Worm (Caenorhabditis elegans) whole organism, L3 larva: ENCODE measurements around the gene nhr-262.
A peak's percentile ranks its signal among the peaks of the same experiment; 100 is the strongest.

Experiments
- ZK546.5 ChIP-seq: sonication (generic microtip); optimal IDR thresholded peaks from 2 replicates; lab custom pipeline; 2017; ENCODE audit warnings: missing biosample characterization, missing genetic modification characterization
- aly-2 ChIP-seq: fragments of 150-350 bp; optimal IDR thresholded peaks from 2 replicates; lab custom pipeline; 2014; ENCODE audit warnings: missing biosample characterization, missing genetic modification characterization
- ama-1 ChIP-seq: fragments of 150-350 bp; optimal IDR thresholded peaks from 2 replicates; lab custom pipeline; 2018
- ceh-16 ChIP-seq: sonication (generic microtip); optimal IDR thresholded peaks from 2 replicates; lab custom pipeline; 2017; ENCODE audit warnings: missing biosample characterization, missing genetic modification characterization
- ceh-28 ChIP-seq: fragments of 150-350 bp; optimal IDR thresholded peaks from 2 replicates; lab custom pipeline; 2014; ENCODE audit warnings: missing biosample characterization, missing genetic modification reagents, missing genetic modification characterization
- ceh-82 ChIP-seq: fragments of 150-350 bp; optimal IDR thresholded peaks from 2 replicates; lab custom pipeline; 2014; ENCODE audit warnings: missing biosample characterization, missing genetic modification characterization
- daf-12 ChIP-seq: fragments of 150-350 bp; optimal IDR thresholded peaks from 2 replicates; lab custom pipeline; 2014; ENCODE audit warnings: missing biosample characterization, missing genetic modification reagents, missing genetic modification characterization
- egl-5 ChIP-seq: fragments of 150-350 bp; optimal IDR thresholded peaks from 2 replicates; lab custom pipeline; 2017; ENCODE audit warnings: missing biosample characterization, missing genetic modification reagents, missing genetic modification characterization, inconsistent platforms
- elt-1 ChIP-seq: fragments of 150-350 bp; optimal IDR thresholded peaks from 2 replicates; lab custom pipeline; 2014; ENCODE audit warnings: missing biosample characterization, missing genetic modification characterization
- elt-3 ChIP-seq, 3 experiments: fragments of 150-350 bp in 1 of 3; sonication (generic microtip) in 2 of 3; optimal IDR thresholded peaks; 2 replicates in 2 of 3; 4 replicates in 1 of 3; lab custom pipeline; 2014 to 2017; ENCODE audit warnings: missing biosample characterization in 3 of 3, missing genetic modification characterization in 3 of 3
- eor-1 ChIP-seq, 2 experiments: fragments of 150-350 bp; optimal IDR thresholded peaks; 2 replicates each; lab custom pipeline; 2014 to 2018; ENCODE audit warnings: missing biosample characterization in 2 of 2, missing genetic modification characterization in 2 of 2
- fkh-10 ChIP-seq: sonication (generic microtip); optimal IDR thresholded peaks from 2 replicates; lab custom pipeline; 2017; ENCODE audit warnings: missing biosample characterization, missing genetic modification reagents, missing genetic modification characterization
- fkh-2 ChIP-seq: fragments of 150-350 bp; optimal IDR thresholded peaks from 2 replicates; lab custom pipeline; 2014; ENCODE audit warnings: missing biosample characterization, missing genetic modification reagents, missing genetic modification characterization
- fos-1 ChIP-seq: fragments of 150-350 bp; optimal IDR thresholded peaks from 2 replicates; lab custom pipeline; 2014; ENCODE audit warnings: missing biosample characterization, missing genetic modification characterization
- hmg-11 ChIP-seq: sonication (generic microtip); optimal IDR thresholded peaks from 2 replicates; lab custom pipeline; 2016; ENCODE audit warnings: missing genetic modification characterization, missing compliant biosample characterization
- jun-1 ChIP-seq: fragments of 150-350 bp; optimal IDR thresholded peaks from 2 replicates; lab custom pipeline; 2014; ENCODE audit warnings: missing biosample characterization, missing genetic modification reagents, missing genetic modification characterization
- lin-15B ChIP-seq: fragments of 150-350 bp; optimal IDR thresholded peaks from 2 replicates; lab custom pipeline; 2014; ENCODE audit warnings: missing biosample characterization, missing genetic modification characterization
- lin-39 ChIP-seq: fragments of 150-350 bp; optimal IDR thresholded peaks from 2 replicates; lab custom pipeline; 2018; ENCODE audit warnings: missing biosample characterization, missing genetic modification reagents, missing genetic modification characterization
- mdl-1 ChIP-seq: fragments of 150-350 bp; optimal IDR thresholded peaks from 2 replicates; lab custom pipeline; 2014; ENCODE audit warnings: missing biosample characterization, missing genetic modification characterization
- mml-1 ChIP-seq: fragments of 150-350 bp; sonication (generic microtip); optimal IDR thresholded peaks from 3 replicates; lab custom pipeline; 2014; ENCODE audit warnings: missing biosample characterization, missing genetic modification characterization
- nfya-1 ChIP-seq: sonication (generic microtip); optimal IDR thresholded peaks from 2 replicates; lab custom pipeline; 2017; ENCODE audit warnings: missing genetic modification characterization, mild to moderate bottlenecking, missing compliant biosample characterization, antibody characterized with exemption, moderate library complexity; ENCODE audit not compliant: insufficient read depth
- nhr-23 ChIP-seq: fragments of 150-350 bp; optimal IDR thresholded peaks from 2 replicates; lab custom pipeline; 2014; ENCODE audit warnings: missing biosample characterization, missing genetic modification reagents, missing genetic modification characterization
- nhr-25 ChIP-seq: sonication (generic microtip); optimal IDR thresholded peaks from 2 replicates; lab custom pipeline; 2017; ENCODE audit warnings: missing biosample characterization, missing genetic modification characterization
- nhr-76 ChIP-seq: fragments of 150-350 bp; sonication (generic microtip); optimal IDR thresholded peaks from 5 replicates; lab custom pipeline; 2014; ENCODE audit warnings: missing biosample characterization, missing genetic modification characterization
- nhr-77 ChIP-seq: fragments of 150-350 bp; optimal IDR thresholded peaks from 2 replicates; lab custom pipeline; 2014; ENCODE audit warnings: missing biosample characterization, missing genetic modification characterization
- pha-4 ChIP-seq: fragments of 150-350 bp; optimal IDR thresholded peaks from 2 replicates; lab custom pipeline; 2014; ENCODE audit warnings: missing biosample characterization, missing genetic modification reagents, missing genetic modification characterization
- pqm-1 ChIP-seq: fragments of 150-350 bp; optimal IDR thresholded peaks from 2 replicates; lab custom pipeline; 2017; ENCODE audit warnings: missing biosample characterization, missing genetic modification characterization, inconsistent platforms
- sea-2 ChIP-seq: fragments of 150-350 bp; sonication (generic microtip); optimal IDR thresholded peaks from 4 replicates; lab custom pipeline; 2014; ENCODE audit warnings: missing biosample characterization, missing genetic modification reagents, missing genetic modification characterization
- snpc-4 ChIP-seq: fragments of 150-350 bp; optimal IDR thresholded peaks from 2 replicates; lab custom pipeline; 2014; ENCODE audit warnings: missing biosample characterization, missing genetic modification characterization
- unc-39 ChIP-seq: sonication (generic microtip); optimal IDR thresholded peaks from 4 replicates; lab custom pipeline; 2017; ENCODE audit warnings: missing biosample characterization, missing genetic modification characterization
- unc-62 ChIP-seq: fragments of 150-350 bp; sonication (generic microtip); optimal IDR thresholded peaks from 4 replicates; lab custom pipeline; 2014; ENCODE audit warnings: missing biosample characterization, missing genetic modification reagents, missing genetic modification characterization
- ztf-4 ChIP-seq: fragments of 150-350 bp; optimal IDR thresholded peaks from 2 replicates; lab custom pipeline; 2014; ENCODE audit warnings: missing biosample characterization, missing genetic modification characterization

The nhr-262 gene

DNA sequence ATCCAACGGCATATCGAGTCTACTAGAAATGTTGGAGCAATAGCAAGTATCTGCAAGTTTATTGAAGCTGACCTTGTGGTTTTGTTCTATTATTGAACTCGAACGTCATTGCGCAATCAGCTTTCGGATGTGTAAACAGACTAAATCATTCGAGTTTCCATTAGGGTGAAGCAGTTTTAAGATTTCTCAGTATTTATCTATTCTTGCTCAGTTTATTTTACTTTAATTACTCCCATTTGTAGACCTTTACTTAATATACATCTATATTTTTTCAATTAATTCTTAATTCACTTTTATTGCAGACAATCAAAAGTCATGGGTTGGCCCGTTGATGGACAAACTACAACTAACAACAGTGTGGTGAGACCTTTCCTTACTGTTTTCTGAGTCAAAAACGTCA is 24.0 kb upstream of the nhr-262 start, which contains the start of gene F09C6.14:
TSS of gene F09C6.14 (plus strand) at position 301 of the 400 bp plus-strand sequence.
- TF ChIP-seq ceh-82 (tag; lab: Kevin White, UChicago), result no peak
- no peak for TF ChIP-seq fkh-10 (GFP tag; lab: Kevin White, UChicago)
- TF ChIP-seq pqm-1 (tag; lab: Kevin White, UChicago), result no peak
- TF ChIP-seq fos-1 (tag; lab: Kevin White, UChicago), result no peak
- no peak for TF ChIP-seq nhr-23 (tag; lab: Kevin White, UChicago)
- no peak for TF ChIP-seq fkh-2
- TF ChIP-seq snpc-4, result no peak
- no peak for TF ChIP-seq unc-62
- TF ChIP-seq mml-1 (tag; lab: Kevin White, UChicago), result no peak
- no peak for TF ChIP-seq ZK546.5 (tag; lab: Kevin White, UChicago)
- no peak for TF ChIP-seq sea-2 (GFP tag; lab: Kevin White, UChicago)
- no peak for TF ChIP-seq nhr-25
- no peak for TF ChIP-seq nhr-77 (tag; lab: Kevin White, UChicago)
- no peak for TF ChIP-seq jun-1 (tag; lab: Kevin White, UChicago)

ce11 chrV:16882260-16882918 is 22.3 kb upstream of the nhr-262 start, which contains the start of the genes F09C6.11 and F09C6.12:
F09C6.11 (minus strand) TSS chrV:16882310.
F09C6.12 (plus strand) TSS chrV:16882868.
- no peak for TF ChIP-seq aly-2
- peak; percentile 95 for TF ChIP-seq pha-4 (tag; lab: Kevin White, UChicago)
- TF ChIP-seq, all 47 proteins: peak for 1

- TF ChIP-seq lin-15B (tag; lab: Kevin White, UChicago), result no peak
- no peak for TF ChIP-seq pha-4 (tag; lab: Kevin White, UChicago)
- TF ChIP-seq mml-1 (tag; lab: Kevin White, UChicago), result no peak
- no peak for TF ChIP-seq egl-5 (tag; lab: Kevin White, UChicago)
- TF ChIP-seq snpc-4, result no peak
- no peak for TF ChIP-seq ztf-4 (tag; lab: Kevin White, UChicago)
- TF ChIP-seq mdl-1 (tag; lab: Kevin White, UChicago), result no peak
- no peak for TF ChIP-seq sea-2 (GFP tag; lab: Kevin White, UChicago)
- no peak for TF ChIP-seq eor-1 (tag; optimal IDR thresholded peaks at IDR 0.05; lab: Kevin White, UChicago)
- TF ChIP-seq elt-1 (tag; lab: Kevin White, UChicago), result no peak
Measured at ce11 chrV:16884744-16885143, 20.0 kb upstream of the nhr-262 start, which contains the start of gene F09C6.13. F09C6.13 (plus strand) TSS chrV:16885044.

ce11 chrV:16888788-16889325 is 15.9 kb upstream of the nhr-262 start, which contains the start of the genes ifas-2 and fbxa-44:
ifas-2 (minus strand) TSS chrV:16888888.
fbxa-44 (plus strand) TSS chrV:16889275.
- TF ChIP-seq mml-1 (tag; lab: Kevin White, UChicago) (no peak), ceh-28 (tag; lab: Kevin White, UChicago) (no peak), elt-3 (tag; optimal IDR thresholded peaks at IDR 0.05; lab: Kevin White, UChicago) (no peak), unc-39 (tag; lab: Kevin White, UChicago) (no peak), unc-62 (no peak), mdl-1 (tag; lab: Kevin White, UChicago) (no peak), ceh-16 (no peak), eor-1 (tag; optimal IDR thresholded peaks at IDR 0.05; lab: Kevin White, UChicago) (no peak), lin-39 (tag; lab: Kevin White, UChicago) (no peak), ceh-82 (tag; lab: Kevin White, UChicago) (no peak), daf-12 (tag; lab: Kevin White, UChicago) (no peak), nfya-1 (tag; lab: Kevin White, UChicago) (no peak), hmg-11 (tag; lab: Kevin White, UChicago) (no peak), ama-1 (lab: Kevin White, UChicago) (no peak)

ce11 chrV:16893440-16893839 is 11.3 kb upstream of the nhr-262 start, which contains the start of gene F09C6.15:
F09C6.15 (plus strand) TSS chrV:16893740.
- TF ChIP-seq nhr-25 (no peak), nhr-76 (tag; lab: Kevin White, UChicago) (no peak), ceh-16 (no peak), pqm-1 (tag; lab: Kevin White, UChicago) (no peak), jun-1 (tag; lab: Kevin White, UChicago) (no peak), sea-2 (GFP tag; lab: Kevin White, UChicago) (no peak)
